Worm (Caenorhabditis elegans) whole organism, mixed stage, embryonic: ENCODE measurements around the gene ZC239.14.

ENCODE experiments used
- ceh-83 ChIP-seq: fragments of 200-800 bp; sonication (Bioruptor generic); optimal IDR thresholded peaks from 2 replicates; lab custom pipeline; 2018; ENCODE audit warnings: mild to moderate bottlenecking, missing genetic modification characterization, missing compliant biosample characterization
- elt-3 ChIP-seq: fragments of 150-350 bp; optimal IDR thresholded peaks from 2 replicates; lab custom pipeline; 2014; ENCODE audit warnings: missing biosample characterization, missing genetic modification characterization
- nhr-237 ChIP-seq: fragments of 150-350 bp; optimal IDR thresholded peaks from 2 replicates; lab custom pipeline; 2014; ENCODE audit warnings: missing biosample characterization, missing genetic modification characterization
- nhr-76 ChIP-seq: sonication (generic microtip); optimal IDR thresholded peaks from 2 replicates; lab custom pipeline; 2017; ENCODE audit warnings: missing biosample characterization, missing genetic modification characterization
- pha-4 ChIP-seq: fragments of 150-350 bp; optimal IDR thresholded peaks from 2 replicates; lab custom pipeline; 2018; ENCODE audit warnings: missing biosample characterization, missing genetic modification reagents, missing genetic modification characterization
- snpc-4 ChIP-seq: fragments of 150-350 bp; optimal IDR thresholded peaks from 2 replicates; lab custom pipeline; 2014; ENCODE audit warnings: missing biosample characterization, missing genetic modification characterization
- sptf-1 ChIP-seq: sonication (generic microtip); optimal IDR thresholded peaks from 2 replicates; lab custom pipeline; 2017; ENCODE audit warnings: mild to moderate bottlenecking, missing genetic modification characterization, moderate library complexity, missing compliant biosample characterization
- unc-39 ChIP-seq: fragments of 150-350 bp; optimal IDR thresholded peaks from 2 replicates; lab custom pipeline; 2014; ENCODE audit warnings: missing biosample characterization, missing genetic modification characterization
- unc-62 ChIP-seq: fragments of 150-350 bp; optimal IDR thresholded peaks from 2 replicates; lab custom pipeline; 2014; ENCODE audit warnings: missing biosample characterization, missing genetic modification reagents, missing genetic modification characterization

ce11 chrII:3209251-3209650 lies 12.6 kb downstream of the ZC239.14 start, which contains the start of gene ZC239.6:
- TF ChIP-seq elt-3 (tag; lab: Kevin White, UChicago): no peak
- no peak for TF ChIP-seq sptf-1 (tag; lab: Kevin White, UChicago)
- no peak for TF ChIP-seq snpc-4
- no peak for TF ChIP-seq nhr-76 (tag; lab: Kevin White, UChicago)
- TF ChIP-seq unc-39 (tag; lab: Kevin White, UChicago): no peak
- no peak for TF ChIP-seq pha-4 (tag; lab: Kevin White, UChicago)
- TF ChIP-seq nhr-237 (tag; lab: Kevin White, UChicago): no peak
- TF ChIP-seq ceh-83 (GFP tag; lab: Kevin White, UChicago): no peak
- TF ChIP-seq unc-62 (GFP tag; lab: Kevin White, UChicago): no peak
